Fruit fly (Drosophila melanogaster) whole organism: ENCODE results near the gene Mlc2.

Source experiments
- CG8478 ChIP-seq: fragments of >200 bp; optimal IDR thresholded peaks from 2 replicates; lab custom pipeline; 2018; ENCODE audit warnings: inconsistent platforms
- Dll ChIP-seq: fragments of >200 bp; optimal IDR thresholded peaks from 2 replicates; lab custom pipeline; 2017
- EcR ChIP-seq, 2 experiments: fragments of >200 bp; optimal IDR thresholded peaks; 2 replicates each; lab custom pipeline; 2017; ENCODE audit warnings: missing biosample characterization in 2 of 2, missing genetic modification characterization in 2 of 2, missing genetic modification reagents in 2 of 2
- pan ChIP-seq: fragments of >200 bp; optimal IDR thresholded peaks from 2 replicates; lab custom pipeline; 2017
- psq ChIP-seq: fragments of >200 bp; optimal IDR thresholded peaks from 2 replicates; lab custom pipeline; 2017
- usp ChIP-seq: fragments of >200 bp; optimal IDR thresholded peaks from 2 replicates; lab custom pipeline; 2017; ENCODE audit warnings: missing biosample characterization, missing genetic modification characterization, mixed read lengths

The Mlc2 gene

DNA sequence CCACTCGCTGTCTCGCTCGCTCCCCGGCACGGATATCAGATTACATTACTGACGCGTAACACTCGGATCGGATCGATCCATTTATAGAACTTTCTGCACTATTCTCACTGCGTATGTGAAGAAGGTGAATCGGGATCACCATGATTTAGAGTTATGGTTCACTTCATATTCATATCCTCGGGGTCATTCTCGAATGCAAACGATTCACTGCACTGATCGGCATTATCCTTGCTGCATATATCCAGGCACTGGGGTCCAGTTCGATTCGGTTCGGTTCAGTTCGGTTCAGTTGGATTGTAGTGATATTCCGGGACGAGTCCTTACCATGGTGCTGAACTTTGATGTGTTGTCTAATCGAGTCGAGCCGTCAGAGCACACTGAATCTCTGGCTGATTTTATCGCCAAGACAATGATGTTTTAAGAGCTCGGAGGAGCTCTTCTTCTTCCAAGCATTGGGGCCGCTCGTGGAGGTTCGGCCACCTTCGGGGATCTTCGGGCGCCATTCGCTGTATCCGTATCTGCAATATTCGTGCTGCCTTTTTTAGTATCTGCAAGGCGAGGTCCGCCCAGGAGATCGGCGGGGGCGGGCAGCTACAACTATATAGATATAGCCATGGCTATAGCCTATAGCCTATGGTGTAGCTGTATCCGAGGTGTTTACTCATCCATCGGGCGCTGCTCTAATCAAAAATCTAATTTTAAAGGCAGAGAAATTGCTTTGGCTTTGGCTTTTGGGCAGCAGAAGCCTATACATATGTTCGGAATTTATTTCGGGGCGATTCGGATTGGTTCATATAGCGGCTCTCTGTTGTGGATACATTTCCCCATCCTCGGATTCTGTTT lies at the start of gene Mlc2:
TSS of gene Mlc2 (minus strand) at position 392 of the 843 bp plus-strand sequence.
- no peak for TF ChIP-seq usp
- TF ChIP-seq Dll (lab: Kevin White, UChicago), result no peak
- no peak for TF ChIP-seq psq (lab: Kevin White, UChicago)
- TF ChIP-seq EcR (GFP tag; optimal IDR thresholded peaks at IDR 0.05; lab: Kevin White, UChicago), result no peak
- TF ChIP-seq pan (lab: Kevin White, UChicago), result no peak
- no peak for TF ChIP-seq CG8478 (lab: Kevin White, UChicago)

DNA sequence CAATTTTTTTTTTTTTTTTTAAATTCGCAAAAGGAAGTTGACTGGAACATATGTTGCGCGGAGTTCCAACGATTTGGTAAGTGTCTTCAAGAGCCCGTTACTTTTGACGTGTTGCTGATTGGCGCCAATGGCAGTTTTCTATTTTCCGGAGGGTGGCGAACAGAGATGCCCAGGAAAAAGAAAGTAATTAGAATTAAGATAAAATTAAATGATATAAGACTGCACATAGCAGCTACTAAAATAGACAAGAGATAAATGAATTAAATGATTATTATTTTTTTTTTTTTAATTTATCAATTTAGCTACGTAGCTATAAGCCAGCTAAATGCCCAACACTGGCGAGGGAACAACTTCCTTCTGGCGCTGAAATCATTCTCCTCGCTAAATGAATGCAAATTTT lies 47.9 kb upstream of the Mlc2 start:
- TF ChIP-seq usp, result no peak
- TF ChIP-seq EcR (GFP tag; optimal IDR thresholded peaks at IDR 0.05; lab: Kevin White, UChicago), result no peak
- TF ChIP-seq Dll (lab: Kevin White, UChicago), result no peak
- TF ChIP-seq pan (lab: Kevin White, UChicago), result no peak
- no peak for TF ChIP-seq CG8478 (lab: Kevin White, UChicago)
- TF ChIP-seq psq (lab: Kevin White, UChicago), result no peak

DNA sequence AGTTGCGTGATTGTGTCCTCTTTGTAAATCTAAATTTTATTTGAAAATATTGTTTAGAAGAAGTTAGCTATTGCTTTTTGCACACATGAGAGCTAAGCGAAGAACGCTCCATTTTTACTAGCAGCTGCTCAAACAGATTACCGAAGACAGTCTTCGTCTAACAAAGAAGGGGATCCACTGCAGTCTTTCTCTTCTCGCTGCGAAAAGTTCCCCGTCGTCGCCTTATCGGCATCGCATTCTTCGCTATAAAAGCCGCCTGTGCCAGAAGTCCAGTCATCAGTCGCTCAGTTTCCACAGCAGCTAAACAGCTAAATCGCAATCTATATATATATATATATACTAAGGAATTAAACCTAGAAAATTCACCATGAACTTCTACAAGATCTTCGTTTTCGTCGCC lies 41.9 kb upstream of the Mlc2 start, which contains the start of gene CecC:
TSS of gene CecC (plus strand) at position 275 of the 400 bp plus-strand sequence.
- TF ChIP-seq CG8478 (lab: Kevin White, UChicago) (no peak), Dll (lab: Kevin White, UChicago) (no peak), usp (no peak), psq (lab: Kevin White, UChicago) (no peak), EcR (GFP tag; optimal IDR thresholded peaks at IDR 0.05; lab: Kevin White, UChicago) (no peak), pan (lab: Kevin White, UChicago) (no peak)

DNA sequence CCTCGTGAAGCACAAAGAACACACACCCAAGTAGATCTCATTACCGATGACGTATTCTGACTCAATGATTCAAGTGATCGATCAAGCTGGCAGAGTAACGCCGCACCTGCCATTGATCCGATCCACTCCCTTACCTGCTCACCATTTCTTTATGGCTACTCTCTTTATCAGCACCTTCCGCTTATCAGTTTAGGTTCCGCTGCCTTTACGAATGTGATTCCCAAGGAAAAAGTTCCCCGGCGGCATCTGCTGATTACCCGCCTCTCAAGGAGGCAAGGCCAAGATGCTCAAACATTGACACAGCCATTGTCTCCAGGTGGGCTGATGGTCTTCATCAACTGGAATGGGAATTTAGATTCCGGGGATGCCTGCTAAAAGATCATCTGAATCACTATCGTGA lies 40.7 kb upstream of the Mlc2 start:
- TF ChIP-seq Dll (lab: Kevin White, UChicago) (no peak), psq (lab: Kevin White, UChicago) (no peak), EcR (GFP tag; optimal IDR thresholded peaks at IDR 0.05; lab: Kevin White, UChicago) (no peak), usp (no peak), CG8478 (lab: Kevin White, UChicago) (no peak), pan (lab: Kevin White, UChicago) (no peak)

DNA sequence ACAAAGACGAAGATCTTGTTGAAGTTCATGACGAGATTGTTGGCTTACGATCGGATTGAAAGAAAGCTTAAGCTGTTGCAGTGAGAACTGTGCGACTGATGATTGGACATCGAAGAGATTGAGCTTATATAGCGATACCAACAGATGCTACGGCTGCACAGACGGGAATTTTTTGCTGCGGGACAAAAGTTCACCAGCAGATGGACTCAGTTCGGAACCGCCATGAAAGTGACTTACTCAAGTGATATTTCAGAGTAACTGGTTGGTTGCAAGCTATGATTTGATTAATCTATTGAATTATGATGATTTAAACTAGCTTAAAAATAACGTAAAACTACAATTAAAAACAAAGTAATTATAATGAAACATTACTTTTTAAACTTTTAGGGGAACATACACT lies 39.3 kb upstream of the Mlc2 start, which contains the start of gene CecB:
TSS of gene CecB (minus strand) at position 101 of the 400 bp plus-strand sequence.
- TF ChIP-seq Dll (lab: Kevin White, UChicago), result no peak

DNA sequence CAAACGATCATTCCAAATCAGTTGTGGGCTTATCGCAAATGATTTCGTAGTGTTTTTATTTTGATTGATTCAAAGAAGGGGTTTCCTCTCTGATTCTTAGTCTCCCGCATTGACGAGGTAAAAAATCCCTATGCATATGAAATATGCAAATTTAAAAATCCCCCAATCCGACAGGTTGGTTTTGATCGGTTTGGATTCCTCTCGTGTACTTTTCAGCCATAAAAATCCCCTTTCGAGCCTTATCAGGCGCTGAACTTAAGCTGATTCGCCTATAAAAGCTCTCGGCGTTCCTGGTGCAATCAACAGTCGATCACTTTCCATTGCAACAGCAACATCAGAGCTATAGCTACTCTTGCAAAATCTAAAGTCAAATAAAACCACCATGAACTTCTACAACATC lies 37.5 kb upstream of the Mlc2 start, which contains the start of gene CecA2:
TSS of gene CecA2 (plus strand) at position 301 of the 400 bp plus-strand sequence.
- TF ChIP-seq Dll (lab: Kevin White, UChicago) (no peak), EcR (GFP tag; optimal IDR thresholded peaks at IDR 0.05; lab: Kevin White, UChicago) (no peak), psq (lab: Kevin White, UChicago) (no peak), usp (no peak), CG8478 (lab: Kevin White, UChicago) (no peak), pan (lab: Kevin White, UChicago) (no peak)

DNA sequence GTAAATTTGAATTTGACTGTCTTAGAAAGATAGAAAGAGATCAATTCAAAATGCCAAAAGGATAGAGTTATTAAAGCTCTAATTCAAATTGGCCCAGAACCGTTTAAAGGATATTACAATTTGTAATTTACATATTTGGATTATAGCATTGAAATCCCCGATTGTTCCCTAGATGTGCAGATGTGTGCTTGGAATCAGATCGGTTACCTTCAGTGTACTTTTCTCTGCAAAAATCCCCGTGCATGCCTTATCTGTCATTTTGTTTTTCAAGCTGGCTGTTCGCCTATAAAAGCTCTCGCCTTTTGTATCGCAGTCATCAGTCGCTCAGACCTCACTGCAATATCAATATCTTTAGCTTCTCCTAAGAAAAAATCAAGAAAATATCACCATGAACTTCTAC lies 36.2 kb upstream of the Mlc2 start, which contains the start of gene CecA1:
TSS of gene CecA1 (plus strand) at position 315 of the 400 bp plus-strand sequence.
- no peak for TF ChIP-seq pan (lab: Kevin White, UChicago)
- TF ChIP-seq usp, result no peak
- TF ChIP-seq Dll (lab: Kevin White, UChicago), result no peak
- TF ChIP-seq CG8478 (lab: Kevin White, UChicago), result no peak
- no peak for TF ChIP-seq psq (lab: Kevin White, UChicago)
- no peak for TF ChIP-seq EcR (GFP tag; optimal IDR thresholded peaks at IDR 0.05; lab: Kevin White, UChicago)

DNA sequence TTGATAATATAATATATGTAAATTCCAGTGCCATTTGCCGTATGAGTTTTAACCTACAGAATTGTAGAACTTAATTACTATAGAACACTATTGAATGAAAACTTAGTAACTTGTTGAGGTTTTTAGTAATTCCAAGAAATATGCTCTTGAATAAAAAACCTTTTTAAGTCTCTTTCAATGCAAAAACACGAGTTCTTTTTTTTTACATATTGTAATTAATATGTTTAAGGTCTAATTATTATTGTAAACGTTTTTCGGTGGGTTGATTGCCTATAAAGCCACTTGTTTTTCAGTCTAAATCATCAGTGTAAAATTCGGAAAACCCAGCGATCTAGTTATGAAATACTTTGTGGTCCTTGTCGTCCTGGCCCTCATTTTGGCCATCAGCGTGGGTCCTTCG lies 35.3 kb upstream of the Mlc2 start, which contains the start of gene Anp:
TSS of gene Anp (plus strand) at position 301 of the 400 bp plus-strand sequence.
- TF ChIP-seq CG8478 (lab: Kevin White, UChicago), result no peak
- no peak for TF ChIP-seq EcR (GFP tag; optimal IDR thresholded peaks at IDR 0.05; lab: Kevin White, UChicago)
- no peak for TF ChIP-seq pan (lab: Kevin White, UChicago)
- no peak for TF ChIP-seq usp
- TF ChIP-seq psq (lab: Kevin White, UChicago), result no peak
- TF ChIP-seq Dll (lab: Kevin White, UChicago), result no peak

DNA sequence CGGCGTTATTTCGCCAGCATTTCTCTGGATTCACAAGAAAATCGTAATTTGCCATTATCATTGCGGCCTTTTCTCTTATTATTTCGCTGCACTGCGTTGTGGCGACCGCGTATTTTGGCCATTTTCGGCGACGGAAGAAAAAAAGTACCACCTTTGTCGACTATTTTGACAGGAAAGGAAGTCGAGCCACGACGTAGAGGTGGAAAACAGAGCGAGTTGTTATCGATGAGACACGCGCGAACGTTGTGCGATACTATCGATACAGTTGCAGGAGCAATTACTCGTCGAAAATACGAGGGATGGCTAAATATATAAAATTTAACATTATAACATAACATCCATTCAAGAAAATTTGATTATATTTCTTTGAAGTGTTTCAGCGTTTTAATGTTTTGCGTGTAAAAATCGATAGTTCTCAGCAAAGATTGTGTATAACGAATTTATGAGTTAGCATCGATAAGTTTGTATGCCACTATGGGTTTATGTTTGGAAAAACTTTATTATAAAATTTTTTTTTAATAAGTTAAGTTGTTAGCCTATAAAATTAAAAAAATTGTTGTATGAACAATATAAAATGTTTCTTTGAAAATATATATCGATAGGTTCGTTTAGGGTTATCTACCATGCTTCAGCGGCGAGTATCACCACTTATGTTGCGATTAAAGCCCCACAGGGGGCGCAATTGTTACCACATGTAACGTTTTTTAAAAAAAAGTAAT lies 34.6 kb upstream of the Mlc2 start, which contains the start of gene RpS7:
TSS of gene RpS7 (minus strand) at position 255 of the 719 bp plus-strand sequence.
- TF ChIP-seq Dll (lab: Kevin White, UChicago) (no peak), psq (lab: Kevin White, UChicago) (no peak), usp (no peak), pan (lab: Kevin White, UChicago) (no peak), EcR (GFP tag; optimal IDR thresholded peaks at IDR 0.05; lab: Kevin White, UChicago) (no peak), CG8478 (lab: Kevin White, UChicago) (no peak)

DNA sequence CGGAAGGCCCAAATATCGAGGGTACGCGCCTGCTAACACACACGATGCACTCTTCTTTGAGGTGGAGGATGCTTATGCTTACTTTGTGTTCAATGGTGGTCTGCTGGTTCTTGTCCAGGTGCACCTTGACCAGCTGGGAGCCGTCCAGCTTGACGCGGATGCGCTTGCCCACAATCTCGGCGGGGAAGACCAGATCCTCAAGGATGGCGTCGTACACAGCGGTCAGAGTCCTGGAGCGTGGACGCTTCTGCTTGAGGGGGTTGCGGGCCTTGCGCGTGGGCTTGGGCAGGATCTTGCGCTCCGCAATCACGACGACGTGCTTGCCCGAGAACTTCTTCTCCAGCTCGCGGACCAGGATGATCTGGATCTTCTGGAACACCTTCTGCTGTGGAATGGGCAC lies 33.7 kb upstream of the Mlc2 start:
- no peak for TF ChIP-seq Dll (lab: Kevin White, UChicago)

DNA sequence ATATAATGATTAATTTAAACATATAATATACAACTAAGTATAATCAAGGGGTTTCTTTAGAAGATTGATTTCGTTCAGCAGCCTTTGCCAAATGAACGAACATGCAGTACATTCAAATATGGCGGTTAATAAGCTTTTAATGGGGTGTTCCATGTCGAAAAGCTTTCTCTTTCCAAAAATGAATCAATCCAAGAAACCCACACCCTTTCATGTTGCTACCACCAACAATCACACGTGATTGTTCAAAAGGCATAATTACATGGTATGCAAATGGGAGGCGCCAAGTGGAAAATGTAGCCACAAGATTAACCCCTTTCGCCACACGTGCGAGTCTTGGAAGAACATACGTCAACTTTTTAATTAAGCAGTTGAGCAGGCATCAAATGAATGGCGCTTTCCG lies 31.6 kb upstream of the Mlc2 start:
- no peak for TF ChIP-seq pan (lab: Kevin White, UChicago)
- TF ChIP-seq psq (lab: Kevin White, UChicago), result no peak
- TF ChIP-seq Dll (lab: Kevin White, UChicago), result no peak
- no peak for TF ChIP-seq usp
